Worm (Caenorhabditis elegans): Measurements from ENCODE around the gene adt-3.

- TF ChIP-seq pha-4 (tag; optimal IDR thresholded peaks at IDR 0.05) (no peak), unc-62 (GFP tag; optimal IDR thresholded peaks at IDR 0.05) (no peak), tlf-1 (GFP tag; optimal IDR thresholded peaks at IDR 0.05) (no peak), rec-8 (tag; optimal IDR thresholded peaks at IDR 0.05) (no peak), ama-1 (optimal IDR thresholded peaks at IDR 0.05) (no peak), ama-1 (GFP tag; optimal IDR thresholded peaks at IDR 0.05) (no peak), F49E8.2 (tag; optimal IDR thresholded peaks at IDR 0.05; ENCODE audit: insufficient read depth) (no peak)
Observed at ce11 chrX:3925776-3926175, 5.7 kb upstream of the adt-3 start, which contains the start of gene T22B2.1.

All from whole organism, young adult.